Worm (Caenorhabditis elegans) whole organism, mixed stage, embryonic: Measurements from ENCODE around the gene Y54E2A.7.

Source experiments
- M03D4.4 ChIP-seq: sonication (generic microtip); optimal IDR thresholded peaks from 2 replicates; lab custom pipeline; 2017; ENCODE audit warnings: mild to moderate bottlenecking, missing genetic modification characterization, missing compliant biosample characterization
- bed-3 ChIP-seq: fragments of 200-800 bp; sonication (Bioruptor generic); optimal IDR thresholded peaks from 3 replicates; lab custom pipeline; 2018; ENCODE audit warnings: mild to moderate bottlenecking, missing genetic modification characterization, moderate library complexity, missing compliant biosample characterization
- ceh-39 ChIP-seq: fragments of 150-350 bp; optimal IDR thresholded peaks from 2 replicates; lab custom pipeline; 2014; ENCODE audit warnings: missing biosample characterization, missing genetic modification characterization
- ceh-83 ChIP-seq: fragments of 200-800 bp; sonication (Bioruptor generic); optimal IDR thresholded peaks from 2 replicates; lab custom pipeline; 2018; ENCODE audit warnings: mild to moderate bottlenecking, missing genetic modification characterization, missing compliant biosample characterization
- ces-1 ChIP-seq: fragments of 150-350 bp; optimal IDR thresholded peaks from 2 replicates; lab custom pipeline; 2014; ENCODE audit warnings: missing biosample characterization, missing genetic modification reagents, missing genetic modification characterization
- cnd-1 ChIP-seq: fragments of 200-800 bp; sonication (Bioruptor generic); optimal IDR thresholded peaks from 2 replicates; lab custom pipeline; 2018; ENCODE audit warnings: mild to moderate bottlenecking, missing genetic modification characterization, missing compliant biosample characterization
- elt-3 ChIP-seq: fragments of 150-350 bp; optimal IDR thresholded peaks from 2 replicates; lab custom pipeline; 2014; ENCODE audit warnings: missing biosample characterization, missing genetic modification characterization
- flh-1 ChIP-seq: fragments of 200-800 bp; sonication (Bioruptor generic); optimal IDR thresholded peaks from 2 replicates; lab custom pipeline; 2018; ENCODE audit warnings: mild to moderate bottlenecking, missing genetic modification characterization, moderate library complexity, missing compliant biosample characterization
- ham-2 ChIP-seq: fragments of 200-800 bp; sonication (Bioruptor generic); optimal IDR thresholded peaks from 2 replicates; lab custom pipeline; 2018; ENCODE audit warnings: mild to moderate bottlenecking, missing genetic modification characterization, missing compliant biosample characterization
- lin-13 ChIP-seq: fragments of 150-350 bp; optimal IDR thresholded peaks from 2 replicates; lab custom pipeline; 2014; ENCODE audit warnings: missing biosample characterization, missing genetic modification characterization
- lsy-2 ChIP-seq: fragments of 150-350 bp; optimal IDR thresholded peaks from 2 replicates; lab custom pipeline; 2014; ENCODE audit warnings: missing biosample characterization, missing genetic modification characterization
- mls-2 ChIP-seq: sonication (generic microtip); optimal IDR thresholded peaks from 2 replicates; lab custom pipeline; 2016; ENCODE audit warnings: mild to moderate bottlenecking, missing genetic modification characterization, moderate library complexity, missing compliant biosample characterization
- nhr-12 ChIP-seq: fragments of 150-350 bp; optimal IDR thresholded peaks from 2 replicates; lab custom pipeline; 2014; ENCODE audit warnings: missing biosample characterization, missing genetic modification characterization
- nhr-2 ChIP-seq: fragments of 150-350 bp; optimal IDR thresholded peaks from 2 replicates; lab custom pipeline; 2014; ENCODE audit warnings: missing biosample characterization, missing genetic modification characterization
- nhr-237 ChIP-seq: fragments of 150-350 bp; optimal IDR thresholded peaks from 2 replicates; lab custom pipeline; 2014; ENCODE audit warnings: missing biosample characterization, missing genetic modification characterization
- nhr-28 ChIP-seq: fragments of 150-350 bp; optimal IDR thresholded peaks from 2 replicates; lab custom pipeline; 2014; ENCODE audit warnings: missing biosample characterization, missing genetic modification characterization
- pha-4 ChIP-seq: fragments of 150-350 bp; optimal IDR thresholded peaks from 2 replicates; lab custom pipeline; 2018; ENCODE audit warnings: missing biosample characterization, missing genetic modification reagents, missing genetic modification characterization
- sem-2 ChIP-seq: fragments of 200-800 bp; sonication (Bioruptor generic); optimal IDR thresholded peaks from 2 replicates; lab custom pipeline; 2018; ENCODE audit warnings: mild to moderate bottlenecking, missing genetic modification characterization, missing compliant biosample characterization
- snpc-4 ChIP-seq: fragments of 150-350 bp; optimal IDR thresholded peaks from 2 replicates; lab custom pipeline; 2014; ENCODE audit warnings: missing biosample characterization, missing genetic modification characterization
- sptf-1 ChIP-seq: sonication (generic microtip); optimal IDR thresholded peaks from 2 replicates; lab custom pipeline; 2017; ENCODE audit warnings: mild to moderate bottlenecking, missing genetic modification characterization, moderate library complexity, missing compliant biosample characterization
- tbx-8 ChIP-seq: fragments of 200-800 bp; sonication (Bioruptor generic); optimal IDR thresholded peaks from 2 replicates; lab custom pipeline; 2018; ENCODE audit warnings: mild to moderate bottlenecking, missing genetic modification characterization, moderate library complexity, missing compliant biosample characterization
- unc-120 ChIP-seq: sonication (generic microtip); optimal IDR thresholded peaks from 2 replicates; lab custom pipeline; 2017; ENCODE audit warnings: missing genetic modification characterization, missing compliant biosample characterization; ENCODE audit not compliant: poor library complexity, severe bottlenecking
- unc-62 ChIP-seq: fragments of 150-350 bp; optimal IDR thresholded peaks from 2 replicates; lab custom pipeline; 2014; ENCODE audit warnings: missing biosample characterization, missing genetic modification reagents, missing genetic modification characterization
- zip-8 ChIP-seq: fragments of 150-350 bp; optimal IDR thresholded peaks from 2 replicates; lab custom pipeline; 2014; ENCODE audit warnings: missing biosample characterization, missing genetic modification characterization
- ztf-11 ChIP-seq: fragments of 150-350 bp; optimal IDR thresholded peaks from 2 replicates; lab custom pipeline; 2014; ENCODE audit warnings: missing biosample characterization, missing genetic modification characterization

Y54E2A.7 gene

ce11 chrII:14752187-14752959, 20.4 kb downstream of the Y54E2A.7 start, which contains the start of gene smg-9:
TSS of gene smg-9 (minus strand) at chrII:14752849.
- TF ChIP-seq pha-4 (tag; lab: Kevin White, UChicago) (no peak), nhr-28 (tag; lab: Kevin White, UChicago) (no peak), ceh-39 (tag; lab: Kevin White, UChicago) (no peak), sptf-1 (tag; lab: Kevin White, UChicago) (no peak), M03D4.4 (tag; lab: Kevin White, UChicago) (no peak), nhr-237 (tag; lab: Kevin White, UChicago) (no peak), flh-1 (GFP tag; lab: Kevin White, UChicago) (no peak), lsy-2 (no peak), unc-120 (tag; lab: Kevin White, UChicago) (no peak)

ce11 chrII:14745127-14745526, 27.7 kb downstream of the Y54E2A.7 start:
- TF ChIP-seq snpc-4 (tag; lab: Kevin White, UChicago): no peak
- no peak for TF ChIP-seq nhr-237 (tag; lab: Kevin White, UChicago)
- no peak for TF ChIP-seq elt-3 (tag; lab: Kevin White, UChicago)
- TF ChIP-seq ceh-83 (GFP tag; lab: Kevin White, UChicago): no peak
- no peak for TF ChIP-seq unc-120 (tag; lab: Kevin White, UChicago)
- TF ChIP-seq nhr-28 (tag; lab: Kevin White, UChicago): no peak
- TF ChIP-seq ztf-11 (tag; lab: Kevin White, UChicago): no peak
- TF ChIP-seq tbx-8 (GFP tag; lab: Kevin White, UChicago): no peak
- no peak for TF ChIP-seq unc-62 (GFP tag; lab: Kevin White, UChicago)
- no peak for TF ChIP-seq ham-2 (GFP tag; lab: Kevin White, UChicago)
- no peak for TF ChIP-seq ces-1 (GFP tag; lab: Kevin White, UChicago)
- no peak for TF ChIP-seq mls-2 (tag; lab: Kevin White, UChicago)
- TF ChIP-seq pha-4 (tag; lab: Kevin White, UChicago): no peak
- no peak for TF ChIP-seq sptf-1 (tag; lab: Kevin White, UChicago)
- no peak for TF ChIP-seq cnd-1
- TF ChIP-seq M03D4.4 (tag; lab: Kevin White, UChicago): no peak
- no peak for TF ChIP-seq lin-13 (tag; lab: Kevin White, UChicago)

ce11 chrII:14739143-14739542, 33.7 kb downstream of the Y54E2A.7 start, which contains the start of gene npr-34:
TSS of gene npr-34 (minus strand) at chrII:14739243.
- TF ChIP-seq sem-2 (GFP tag; lab: Kevin White, UChicago): no peak
- TF ChIP-seq M03D4.4 (tag; lab: Kevin White, UChicago): no peak
- TF ChIP-seq ceh-83 (GFP tag; lab: Kevin White, UChicago): no peak
- TF ChIP-seq nhr-12 (tag; lab: Kevin White, UChicago): no peak
- no peak for TF ChIP-seq sptf-1 (tag; lab: Kevin White, UChicago)
- no peak for TF ChIP-seq zip-8 (tag; lab: Kevin White, UChicago)
- TF ChIP-seq bed-3 (GFP tag; lab: Kevin White, UChicago): no peak
- no peak for TF ChIP-seq nhr-2 (tag; lab: Kevin White, UChicago)
- TF ChIP-seq ham-2 (GFP tag; lab: Kevin White, UChicago): no peak

- TF ChIP-seq elt-3 (tag; lab: Kevin White, UChicago) (no peak), tbx-8 (GFP tag; lab: Kevin White, UChicago) (no peak), nhr-12 (tag; lab: Kevin White, UChicago) (no peak), pha-4 (tag; lab: Kevin White, UChicago) (no peak)
Measured at ce11 chrII:14733424-14733823, 39.4 kb downstream of the Y54E2A.7 start, which contains the start of gene glna-1. TSS of gene glna-1 (minus strand) at chrII:14733524.

ce11 chrII:14728119-14728518, 44.7 kb downstream of the Y54E2A.7 start:
- TF ChIP-seq tbx-8 (GFP tag; lab: Kevin White, UChicago) (no peak), ces-1 (GFP tag; lab: Kevin White, UChicago) (no peak), nhr-28 (tag; lab: Kevin White, UChicago) (no peak), M03D4.4 (tag; lab: Kevin White, UChicago) (no peak)
